Fruit fly (Drosophila melanogaster): ENCODE data around the gene CG9593.

The CG9593 gene

DNA sequence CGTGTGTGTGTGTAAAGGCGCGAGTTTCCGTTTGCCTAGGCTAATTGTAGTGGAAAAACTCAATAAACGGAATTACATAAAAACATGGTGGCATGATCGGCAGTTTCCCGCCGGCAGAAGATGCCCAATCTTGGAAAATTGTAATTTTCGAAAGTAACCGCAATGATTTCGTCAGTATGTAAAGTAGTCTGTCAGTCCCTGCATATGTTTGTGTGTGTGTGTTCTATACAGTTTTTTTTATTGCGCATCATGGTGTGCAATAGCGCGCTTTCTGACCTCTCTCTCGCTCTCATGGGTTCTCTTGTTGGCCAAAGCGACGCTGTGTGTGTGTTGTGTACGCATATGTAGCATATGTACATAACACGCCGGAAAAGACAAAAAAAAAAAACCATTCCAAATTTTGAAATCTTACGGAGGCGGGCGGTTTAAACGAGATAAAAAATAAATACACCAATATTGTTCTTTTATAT lies 7.8 kb upstream of the CG9593 start (continued):
- peak; percentile 62 for TF ChIP-seq nerfin-1 (tag; optimal IDR thresholded peaks at IDR 0.05)
- TF ChIP-seq Chrac-16 (GFP tag; optimal IDR thresholded peaks at IDR 0.05): no peak
- peak; percentile 45 for TF ChIP-seq CG15514 (GFP tag; optimal IDR thresholded peaks at IDR 0.05)
- no peak for TF ChIP-seq Deaf1 (tag; optimal IDR thresholded peaks at IDR 0.05)
- TF ChIP-seq sens (GFP tag): peak; percentile 85
- no peak for TF ChIP-seq gsb (GFP tag; IDR thresholded peaks at IDR 0.05)
- TF ChIP-seq CG16815 (GFP tag; optimal IDR thresholded peaks at IDR 0.05): no peak
- TF ChIP-seq CG9797 (GFP tag; optimal IDR thresholded peaks at IDR 0.05): no peak
- TF ChIP-seq CG14710 (tag; optimal IDR thresholded peaks at IDR 0.05): no peak
- peak; percentile 1 for TF ChIP-seq nau (GFP tag; optimal IDR thresholded peaks at IDR 0.05)
- no peak for TF ChIP-seq ase (GFP tag; IDR thresholded peaks at IDR 0.05)
- peak; percentile 13 for TF ChIP-seq CG7745 (tag; optimal IDR thresholded peaks at IDR 0.05)
- TF ChIP-seq CG12299 (tag; optimal IDR thresholded peaks at IDR 0.05): peak; percentile 20
- peak; percentile 67; the same call in 1 of the 2 replicates for TF ChIP-seq CG32767 (GFP tag; IDR thresholded peaks at IDR 0.05)
- TF ChIP-seq CG30403 (GFP tag; optimal IDR thresholded peaks at IDR 0.05): no peak
- no peak for TF ChIP-seq CG6813 (GFP tag; optimal IDR thresholded peaks at IDR 0.05)
- TF ChIP-seq CG12659 (GFP tag; optimal IDR thresholded peaks at IDR 0.05): peak; percentile 41
- peak; percentile 61 for TF ChIP-seq CG34376 (GFP tag; optimal IDR thresholded peaks at IDR 0.05)
- peak; percentile 61 for TF ChIP-seq CG7987 (GFP tag; optimal IDR thresholded peaks at IDR 0.05)
- peak; percentile 55 for TF ChIP-seq gro (GFP tag; optimal IDR thresholded peaks at IDR 0.05)
- TF ChIP-seq CG10565 (GFP tag; optimal IDR thresholded peaks at IDR 0.05): no peak
- TF ChIP-seq dm (GFP tag; optimal IDR thresholded peaks at IDR 0.05): peak; percentile 38
- no peak for TF ChIP-seq ttk (GFP tag; IDR thresholded peaks at IDR 0.05)
- TF ChIP-seq CG17359 (tag; optimal IDR thresholded peaks at IDR 0.05): peak; percentile 59
- no peak for TF ChIP-seq dmrt99B (tag; optimal IDR thresholded peaks at IDR 0.05)
- no peak for TF ChIP-seq GATAe (GFP tag; conservative IDR thresholded peaks at IDR 0.05)
- TF ChIP-seq Myb (GFP tag; optimal IDR thresholded peaks at IDR 0.05): no peak
- TF ChIP-seq CG12942 (GFP tag; optimal IDR thresholded peaks at IDR 0.05): peak; percentile 47
- TF ChIP-seq pum (GFP tag; optimal IDR thresholded peaks at IDR 0.05): no peak
- TF ChIP-seq yki (optimal IDR thresholded peaks at IDR 0.05): no peak
- TF ChIP-seq Abd-B (GFP tag; optimal IDR thresholded peaks at IDR 0.05): peak; percentile 5
- no peak for TF ChIP-seq CG12219 (GFP tag; optimal IDR thresholded peaks at IDR 0.05)
- no peak for TF ChIP-seq CG11085 (GFP tag; IDR thresholded peaks at IDR 0.05)
- peak; percentile 15 for TF ChIP-seq CG4282 (GFP tag; optimal IDR thresholded peaks at IDR 0.05)
- TF ChIP-seq slou (GFP tag; optimal IDR thresholded peaks at IDR 0.05): no peak
- TF ChIP-seq CG4404 (GFP tag; IDR thresholded peaks at IDR 0.05): no peak
- TF ChIP-seq Fer1 (GFP tag; optimal IDR thresholded peaks at IDR 0.05): peak; percentile 64
- no peak for TF ChIP-seq CG14860 (GFP tag; IDR thresholded peaks at IDR 0.05; ENCODE audit: partially characterized antibody)
- peak; percentile 76 for TF ChIP-seq cad (GFP tag; optimal IDR thresholded peaks at IDR 0.05)
- TF ChIP-seq Eip74EF (GFP tag; optimal IDR thresholded peaks at IDR 0.05): peak in 1 of 2 experiments; percentile 92
- TF ChIP-seq chif (GFP tag; optimal IDR thresholded peaks at IDR 0.05): peak; percentile 12 to 21
- no peak for TF ChIP-seq BEAF-32 (GFP tag; optimal IDR thresholded peaks at IDR 0.05)
- TF ChIP-seq CG6175 (GFP tag; IDR thresholded peaks at IDR 0.05): no peak
- no peak for TF ChIP-seq unc-4 (GFP tag; IDR thresholded peaks at IDR 0.05; ENCODE audit: partially characterized antibody)
- TF ChIP-seq abd-A (tag; optimal IDR thresholded peaks at IDR 0.05): no peak
- no peak for TF ChIP-seq klu (GFP tag; IDR thresholded peaks at IDR 0.05)
- no peak for TF ChIP-seq ERR (GFP tag; optimal IDR thresholded peaks at IDR 0.05)
- TF ChIP-seq p53 (GFP tag; optimal IDR thresholded peaks at IDR 0.05): peak; percentile 15
- no peak for TF ChIP-seq CG17829 (tag; optimal IDR thresholded peaks at IDR 0.05)
- TF ChIP-seq bab2 (GFP tag; optimal IDR thresholded peaks at IDR 0.05): no peak
- peak; percentile 39 for TF ChIP-seq CG11398 (GFP tag; optimal IDR thresholded peaks at IDR 0.05)
